Worm (Caenorhabditis elegans): ENCODE measurements around the gene Y53G8AM.4.

DNA sequence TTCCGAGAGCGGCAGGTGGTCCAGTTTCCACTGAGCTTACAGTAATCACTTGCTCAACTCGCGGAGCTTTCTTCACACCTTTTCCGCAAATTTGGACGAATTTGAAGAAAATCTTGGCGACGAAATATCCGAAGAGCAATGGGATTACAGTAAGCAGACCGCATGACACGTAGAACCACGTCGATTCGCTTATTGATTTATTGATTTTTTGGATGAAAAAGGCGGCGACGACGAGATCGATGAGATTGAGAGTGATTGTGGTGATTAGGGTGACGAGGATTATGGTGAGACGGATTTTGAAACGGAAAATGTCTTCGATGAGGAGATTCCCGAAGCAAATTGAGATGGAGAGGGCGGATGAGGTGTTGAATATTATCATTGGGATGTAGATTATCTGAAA, 8.2 kb upstream of the Y53G8AM.4 start:
- TF ChIP-seq him-1 (tag; optimal IDR thresholded peaks at IDR 0.05) (no peak), W03F9.2 (tag; optimal IDR thresholded peaks at IDR 0.05) (no peak)

All from whole organism, L4/young adult.